Fruit fly (Drosophila melanogaster) whole organism, pupa: ENCODE results near the gene CG43355.

Experiments
- CG15710 ChIP-seq: fragments of 200-800 bp; sonication (Bioruptor generic); optimal IDR thresholded peaks from 2 replicates; lab custom pipeline; 2018; ENCODE audit warnings: missing biosample characterization, mild to moderate bottlenecking, missing genetic modification characterization, moderate library complexity
- CG34367 ChIP-seq: fragments of 200-800 bp; sonication (Bioruptor generic); optimal IDR thresholded peaks from 2 replicates; lab custom pipeline; 2018; ENCODE audit warnings: missing biosample characterization, mild to moderate bottlenecking, missing genetic modification characterization
- CG4496 ChIP-seq: fragments of 200-800 bp; sonication (Bioruptor generic); IDR thresholded peaks from 3 replicates; pipeline ENCODE4 v1.3.6; 2022; ENCODE audit warnings: missing biosample characterization, missing genetic modification characterization
- fd96Ca ChIP-seq: fragments of 200-800 bp; sonication (Bioruptor generic); IDR thresholded peaks from 3 replicates; pipeline ENCODE4 v1.3.6; 2022; ENCODE audit warnings: missing biosample characterization, missing genetic modification characterization

- TF ChIP-seq fd96Ca (GFP tag; lab: Robert Waterston, UW), result peak; percentile 59; the same call in 2 of the 3 replicates
- TF ChIP-seq CG4496 (GFP tag; lab: Robert Waterston, UW), result peak; percentile 40; the same call in 1 of the 3 replicates
- no peak for TF ChIP-seq CG15710 (tag; lab: Kevin White, UChicago)
- TF ChIP-seq CG34367 (tag; lab: Kevin White, UChicago), result no peak
Measured at dm6 chr2L:11500649-11501048, 16.1 kb downstream of the CG43355 start.
